Worm (Caenorhabditis elegans) whole organism, L4 larva: ENCODE data around the gene K08D8.5.
"Not testable (repeated sequence)": the region's sequence is repeated elsewhere in the genome, so short reads cannot be mapped to it uniquely, and the experiment has no call there.

Experiments
- ama-1 ChIP-seq: fragments of 150-350 bp; optimal IDR thresholded peaks from 2 replicates; lab custom pipeline; 2014; ENCODE audit warnings: inconsistent platforms, mixed read lengths
- arid-1 ChIP-seq: fragments of 200-800 bp; sonication (Bioruptor generic); conservative IDR thresholded peaks from 2 replicates; pipeline ENCODE4 v1.3.6; 2022; ENCODE audit warnings: missing genetic modification reagents, missing genetic modification characterization, missing compliant biosample characterization
- daf-12 ChIP-seq: fragments of 150-350 bp; optimal IDR thresholded peaks from 2 replicates; lab custom pipeline; 2014; ENCODE audit warnings: missing biosample characterization, missing genetic modification reagents, missing genetic modification characterization
- hlh-30 ChIP-seq: sonication (generic microtip); optimal IDR thresholded peaks from 2 replicates; lab custom pipeline; 2017; ENCODE audit warnings: antibody characterized with exemption, mild to moderate bottlenecking, missing genetic modification characterization, missing compliant biosample characterization; ENCODE audit not compliant: insufficient read depth
- lin-15B ChIP-seq: fragments of 150-350 bp; sonication (generic microtip); optimal IDR thresholded peaks from 3 replicates; lab custom pipeline; 2014; ENCODE audit warnings: missing biosample characterization, missing genetic modification characterization
- lir-3 ChIP-seq: sonication (generic microtip); optimal IDR thresholded peaks from 2 replicates; lab custom pipeline; 2016; ENCODE audit warnings: mild to moderate bottlenecking, missing genetic modification characterization, missing compliant biosample characterization
- mep-1 ChIP-seq: fragments of 150-350 bp; sonication (generic microtip); optimal IDR thresholded peaks from 3 replicates; lab custom pipeline; 2014; ENCODE audit warnings: missing biosample characterization, missing genetic modification characterization
- nhr-237 ChIP-seq: sonication (generic microtip); optimal IDR thresholded peaks from 2 replicates; lab custom pipeline; 2017; ENCODE audit warnings: missing biosample characterization, missing genetic modification characterization
- nhr-25 ChIP-seq: sonication (generic microtip); optimal IDR thresholded peaks from 2 replicates; lab custom pipeline; 2017; ENCODE audit warnings: missing genetic modification characterization, mild to moderate bottlenecking, missing compliant biosample characterization, antibody characterized with exemption, moderate library complexity, borderline replicate concordance; ENCODE audit not compliant: insufficient read depth
- nhr-76 ChIP-seq: fragments of 150-350 bp; optimal IDR thresholded peaks from 2 replicates; lab custom pipeline; 2014; ENCODE audit warnings: missing biosample characterization, missing genetic modification characterization
- saeg-2 ChIP-seq: fragments of 200-800 bp; sonication (Bioruptor generic); IDR thresholded peaks from 2 replicates; pipeline ENCODE4 v1.3.6; 2022; ENCODE audit warnings: missing genetic modification reagents, missing genetic modification characterization, missing compliant biosample characterization
- unc-130 ChIP-seq: sonication (generic microtip); optimal IDR thresholded peaks from 2 replicates; lab custom pipeline; 2016; ENCODE audit warnings: missing genetic modification reagents, missing genetic modification characterization, missing compliant biosample characterization
- ztf-7 ChIP-seq: fragments of 150-350 bp; optimal IDR thresholded peaks from 2 replicates; lab custom pipeline; 2014; ENCODE audit warnings: missing biosample characterization, missing genetic modification characterization

DNA sequence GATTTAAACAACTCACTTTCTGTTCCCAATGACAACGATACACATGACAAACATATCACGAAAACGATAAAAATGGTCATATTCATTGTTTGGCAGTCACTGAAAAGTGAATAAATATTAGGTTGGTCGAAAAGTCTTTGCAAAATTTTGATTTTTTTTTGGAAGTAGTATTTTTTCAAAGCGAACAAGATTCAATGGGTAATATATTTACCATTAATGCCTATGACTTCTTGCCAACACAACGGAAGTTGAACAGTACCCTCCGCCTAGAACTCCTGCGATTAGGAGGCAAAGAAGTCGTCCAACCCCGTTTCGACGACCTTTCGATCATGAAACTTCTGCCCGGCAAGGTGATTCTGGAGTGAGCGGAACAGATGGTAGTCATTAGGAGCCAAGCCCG, 36.7 kb downstream of the K08D8.5 start, which contains the start of gene ZK896.1:
- TF ChIP-seq daf-12 (tag; lab: Kevin White, UChicago); saeg-2; unc-130; nhr-237 (tag; lab: Kevin White, UChicago); mep-1 (tag; lab: Kevin White, UChicago); lin-15B (tag; lab: Kevin White, UChicago); ama-1 (lab: Kevin White, UChicago); ztf-7 (tag; lab: Kevin White, UChicago); hlh-30 (tag; lab: Kevin White, UChicago); arid-1; lir-3; nhr-25 (tag; lab: Kevin White, UChicago); nhr-76: not testable (repeated sequence)
